Fruit fly (Drosophila melanogaster): ENCODE measurements around the gene ChLD3.

dm6 chr2L:16732338-16732892 lies 6.2 kb upstream of the ChLD3 start, which contains the start of gene Nubp1:
- TF ChIP-seq Dll (optimal IDR thresholded peaks at IDR 0.05) (no peak), EcR (GFP tag; optimal IDR thresholded peaks at IDR 0.05) (no peak), CG8478 (optimal IDR thresholded peaks at IDR 0.05) (no peak), usp (GFP tag; optimal IDR thresholded peaks at IDR 0.05) (no peak), psq (optimal IDR thresholded peaks at IDR 0.05) (no peak)

Data from whole organism.